Worm (Caenorhabditis elegans): ENCODE results near the gene his-41.

his-41 gene

ce11 chrV:9587619-9588018 lies 42.3 kb downstream of the his-41 start:
- TF ChIP-seq ama-1 (optimal IDR thresholded peaks at IDR 0.05) (no peak), eyg-1 (tag; optimal IDR thresholded peaks at IDR 0.05) (no peak), ceh-22 (tag; optimal IDR thresholded peaks at IDR 0.05) (no peak), K02D7.2 (tag; optimal IDR thresholded peaks at IDR 0.05) (no peak), pha-4 (tag; optimal IDR thresholded peaks at IDR 0.05) (no peak), pag-3 (tag; optimal IDR thresholded peaks at IDR 0.05; ENCODE audit: borderline replicate concordance) (no peak), ceh-9 (tag; optimal IDR thresholded peaks at IDR 0.05) (no peak), ceh-48 (tag; optimal IDR thresholded peaks at IDR 0.05) (no peak), lin-11 (tag; optimal IDR thresholded peaks at IDR 0.05) (no peak), ceh-45 (GFP tag; IDR thresholded peaks at IDR 0.05) (no peak), Y22D7AL.16 (tag; optimal IDR thresholded peaks at IDR 0.05) (no peak)

- TF ChIP-seq ref-2 (tag; optimal IDR thresholded peaks at IDR 0.05) (no peak), gmeb-2 (tag; optimal IDR thresholded peaks at IDR 0.05) (no peak), ceh-9 (tag; optimal IDR thresholded peaks at IDR 0.05) (no peak), zip-5 (tag; optimal IDR thresholded peaks at IDR 0.05) (no peak), eyg-1 (tag; optimal IDR thresholded peaks at IDR 0.05) (no peak)
Measured at ce11 chrV:9588574-9588973, 43.2 kb downstream of the his-41 start.

- TF ChIP-seq rnt-1 (tag; optimal IDR thresholded peaks at IDR 0.05) = no peak
- no peak for TF ChIP-seq sox-2 (GFP tag; IDR thresholded peaks at IDR 0.05)
- no peak for TF ChIP-seq unc-86 (tag; optimal IDR thresholded peaks at IDR 0.05)
- no peak for TF ChIP-seq madf-2 (tag; optimal IDR thresholded peaks at IDR 0.05)
- no peak for TF ChIP-seq tbx-7 (tag; optimal IDR thresholded peaks at IDR 0.05)
- TF ChIP-seq ceh-22 (tag; optimal IDR thresholded peaks at IDR 0.05) = no peak
- no peak for TF ChIP-seq ceh-18 (tag; optimal IDR thresholded peaks at IDR 0.05)
- no peak for TF ChIP-seq ttx-3 (tag; optimal IDR thresholded peaks at IDR 0.05)
- no peak for TF ChIP-seq K09A11.1 (tag; optimal IDR thresholded peaks at IDR 0.05; ENCODE audit: insufficient read depth)
- no peak for TF ChIP-seq nhr-11 (tag; optimal IDR thresholded peaks at IDR 0.05)
- no peak for TF ChIP-seq hlh-8 (tag; optimal IDR thresholded peaks at IDR 0.05)
- no peak for TF ChIP-seq sox-4 (tag; optimal IDR thresholded peaks at IDR 0.05)
- no peak for TF ChIP-seq fax-1 (tag; optimal IDR thresholded peaks at IDR 0.05)
- TF ChIP-seq K02D7.2 (tag; optimal IDR thresholded peaks at IDR 0.05) = no peak
- TF ChIP-seq ztf-16 (tag; optimal IDR thresholded peaks at IDR 0.05) = no peak
Measured at ce11 chrV:9590317-9590716, 45.0 kb downstream of the his-41 start, which contains the start of gene K09G1.2. K09G1.2 (plus strand) TSS chrV:9590617.

Measured in whole organism, late embryonic.